Fruit fly (Drosophila melanogaster): Measurements from ENCODE around the gene Argk2.

The Argk2 gene

dm6 chr3L:9051830-9052259, 4.6 kb downstream of the Argk2 start:
- TF ChIP-seq Crg-1 (GFP tag; optimal IDR thresholded peaks at IDR 0.05) (no peak), tj (GFP tag; optimal IDR thresholded peaks at IDR 0.05) (no peak), ovo (GFP tag; optimal IDR thresholded peaks at IDR 0.05) (no peak), CG5204 (GFP tag; optimal IDR thresholded peaks at IDR 0.05) (no peak), CG12768 (GFP tag; optimal IDR thresholded peaks at IDR 0.05) (no peak), cic (GFP tag; optimal IDR thresholded peaks at IDR 0.05) (no peak), kay (GFP tag; ENCODE audit: borderline replicate concordance) (no peak), CG33017 (tag; optimal IDR thresholded peaks at IDR 0.05) (no peak), CG11617 (GFP tag; optimal IDR thresholded peaks at IDR 0.05) (no peak), CG7045 (GFP tag; optimal IDR thresholded peaks at IDR 0.05) (no peak), toe (GFP tag; optimal IDR thresholded peaks at IDR 0.05) (no peak), bab1 (GFP tag; optimal IDR thresholded peaks at IDR 0.05) (no peak)

DNA sequence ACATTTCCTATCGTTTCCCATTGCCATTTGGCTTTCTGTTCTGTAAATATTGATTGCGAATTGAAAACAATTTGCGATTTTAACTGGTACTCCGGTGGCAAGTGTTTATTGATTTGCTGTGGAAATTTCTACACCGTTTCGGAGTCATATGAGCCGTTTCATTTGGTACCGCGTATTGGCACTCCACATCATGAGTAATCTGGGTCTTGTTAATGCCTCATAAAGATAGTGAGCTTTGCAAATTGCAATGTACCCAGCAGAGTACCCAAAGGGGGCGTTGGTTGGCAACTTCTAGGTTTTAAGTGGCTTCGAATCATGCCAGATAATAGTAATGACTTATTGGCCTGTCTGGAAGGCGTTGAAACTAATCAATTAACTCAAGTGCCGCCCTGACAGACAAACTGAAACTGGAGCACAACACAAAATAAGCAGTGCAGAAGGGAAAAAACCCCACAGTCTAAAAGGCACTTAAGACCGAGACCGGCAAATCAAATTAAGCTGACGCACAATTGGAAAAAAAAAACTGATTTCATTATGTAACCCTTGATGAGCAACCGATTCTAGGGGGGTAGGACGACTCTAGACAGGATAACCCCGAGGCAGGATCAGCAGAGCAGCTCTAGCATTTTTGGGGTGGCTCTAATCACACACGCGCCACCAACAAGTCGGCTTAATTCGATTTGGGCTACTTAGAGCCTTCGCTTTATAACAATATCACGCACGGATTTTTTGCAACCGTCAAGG, 5.7 kb downstream of the Argk2 start:
- peak; percentile 67 for TF ChIP-seq kay (GFP tag; ENCODE audit: borderline replicate concordance)
- TF ChIP-seq CG1620 (GFP tag; optimal IDR thresholded peaks at IDR 0.05) = no peak
- TF ChIP-seq CG5204 (GFP tag; optimal IDR thresholded peaks at IDR 0.05) = no peak
- TF ChIP-seq cic (GFP tag; optimal IDR thresholded peaks at IDR 0.05) = peak; percentile 65
- TF ChIP-seq Hr96 (GFP tag; optimal IDR thresholded peaks at IDR 0.05) = peak; percentile 43

DNA sequence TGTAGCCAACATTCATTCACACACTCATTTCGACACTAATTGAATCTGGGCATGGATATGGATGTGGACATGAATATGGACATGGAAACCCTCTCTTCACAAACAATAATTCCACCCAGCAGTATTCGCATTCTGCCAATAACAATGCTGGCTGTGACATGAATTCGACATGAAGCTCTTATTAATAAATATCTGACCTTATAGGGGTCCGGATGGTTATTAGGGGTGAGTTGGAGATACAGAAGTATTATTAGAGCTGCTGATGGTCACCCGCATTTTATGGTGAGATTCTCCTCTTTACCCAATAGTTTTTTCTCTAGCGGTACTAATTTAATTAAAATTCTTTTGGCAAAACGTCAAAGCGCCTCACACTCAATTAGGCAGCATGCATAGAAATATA, 7.0 kb downstream of the Argk2 start:
- no peak for TF ChIP-seq tj (GFP tag; optimal IDR thresholded peaks at IDR 0.05)
- no peak for TF ChIP-seq cnc (optimal IDR thresholded peaks at IDR 0.05)
- no peak for TF ChIP-seq CG14711 (tag; optimal IDR thresholded peaks at IDR 0.05)
- TF ChIP-seq bab1 (GFP tag; optimal IDR thresholded peaks at IDR 0.05) = no peak
- TF ChIP-seq CG5204 (GFP tag; optimal IDR thresholded peaks at IDR 0.05) = no peak
- TF ChIP-seq cic (GFP tag; optimal IDR thresholded peaks at IDR 0.05) = no peak
- TF ChIP-seq ovo (GFP tag; optimal IDR thresholded peaks at IDR 0.05) = no peak
- TF ChIP-seq kay (GFP tag; ENCODE audit: borderline replicate concordance) = no peak
- no peak for TF ChIP-seq CG12768 (GFP tag; optimal IDR thresholded peaks at IDR 0.05)
- TF ChIP-seq Crg-1 (GFP tag; optimal IDR thresholded peaks at IDR 0.05) = no peak
- TF ChIP-seq CG33017 (tag; optimal IDR thresholded peaks at IDR 0.05) = no peak
- no peak for TF ChIP-seq Hr96 (GFP tag; optimal IDR thresholded peaks at IDR 0.05)
- no peak for TF ChIP-seq CG7101 (tag; optimal IDR thresholded peaks at IDR 0.05)
- no peak for TF ChIP-seq CG1620 (GFP tag; optimal IDR thresholded peaks at IDR 0.05)
- no peak for TF ChIP-seq CG11617 (GFP tag; optimal IDR thresholded peaks at IDR 0.05)
- no peak for TF ChIP-seq CG7045 (GFP tag; optimal IDR thresholded peaks at IDR 0.05)
- TF ChIP-seq pad (GFP tag; optimal IDR thresholded peaks at IDR 0.05) = no peak
- TF ChIP-seq Clk (GFP tag; optimal IDR thresholded peaks at IDR 0.05) = no peak
- TF ChIP-seq toe (GFP tag; optimal IDR thresholded peaks at IDR 0.05) = no peak

- no peak for TF ChIP-seq Clk (GFP tag; optimal IDR thresholded peaks at IDR 0.05)
- no peak for TF ChIP-seq cic (GFP tag; optimal IDR thresholded peaks at IDR 0.05)
- TF ChIP-seq Mnt (GFP tag; optimal IDR thresholded peaks at IDR 0.05) = no peak
- no peak for TF ChIP-seq CG5204 (GFP tag; optimal IDR thresholded peaks at IDR 0.05)
- TF ChIP-seq CG14711 (tag; optimal IDR thresholded peaks at IDR 0.05) = no peak
- no peak for TF ChIP-seq CG11617 (GFP tag; optimal IDR thresholded peaks at IDR 0.05)
- no peak for TF ChIP-seq Crg-1 (GFP tag; optimal IDR thresholded peaks at IDR 0.05)
- TF ChIP-seq bab1 (GFP tag; optimal IDR thresholded peaks at IDR 0.05) = no peak
- TF ChIP-seq tj (GFP tag; optimal IDR thresholded peaks at IDR 0.05) = no peak
- TF ChIP-seq CG1620 (GFP tag; optimal IDR thresholded peaks at IDR 0.05) = no peak
- TF ChIP-seq CG7045 (GFP tag; optimal IDR thresholded peaks at IDR 0.05) = no peak
- TF ChIP-seq CG12768 (GFP tag; optimal IDR thresholded peaks at IDR 0.05) = no peak
- TF ChIP-seq toe (GFP tag; optimal IDR thresholded peaks at IDR 0.05) = no peak
- no peak for TF ChIP-seq CG33017 (tag; optimal IDR thresholded peaks at IDR 0.05)
- TF ChIP-seq pad (GFP tag; optimal IDR thresholded peaks at IDR 0.05) = no peak
- no peak for TF ChIP-seq cnc (optimal IDR thresholded peaks at IDR 0.05)
- no peak for TF ChIP-seq Hr96 (GFP tag; optimal IDR thresholded peaks at IDR 0.05)
- TF ChIP-seq kay (GFP tag; ENCODE audit: borderline replicate concordance) = no peak
These were observed 7.7 kb downstream of the Argk2 start for dm6 chr3L:9054822-9055407.

DNA sequence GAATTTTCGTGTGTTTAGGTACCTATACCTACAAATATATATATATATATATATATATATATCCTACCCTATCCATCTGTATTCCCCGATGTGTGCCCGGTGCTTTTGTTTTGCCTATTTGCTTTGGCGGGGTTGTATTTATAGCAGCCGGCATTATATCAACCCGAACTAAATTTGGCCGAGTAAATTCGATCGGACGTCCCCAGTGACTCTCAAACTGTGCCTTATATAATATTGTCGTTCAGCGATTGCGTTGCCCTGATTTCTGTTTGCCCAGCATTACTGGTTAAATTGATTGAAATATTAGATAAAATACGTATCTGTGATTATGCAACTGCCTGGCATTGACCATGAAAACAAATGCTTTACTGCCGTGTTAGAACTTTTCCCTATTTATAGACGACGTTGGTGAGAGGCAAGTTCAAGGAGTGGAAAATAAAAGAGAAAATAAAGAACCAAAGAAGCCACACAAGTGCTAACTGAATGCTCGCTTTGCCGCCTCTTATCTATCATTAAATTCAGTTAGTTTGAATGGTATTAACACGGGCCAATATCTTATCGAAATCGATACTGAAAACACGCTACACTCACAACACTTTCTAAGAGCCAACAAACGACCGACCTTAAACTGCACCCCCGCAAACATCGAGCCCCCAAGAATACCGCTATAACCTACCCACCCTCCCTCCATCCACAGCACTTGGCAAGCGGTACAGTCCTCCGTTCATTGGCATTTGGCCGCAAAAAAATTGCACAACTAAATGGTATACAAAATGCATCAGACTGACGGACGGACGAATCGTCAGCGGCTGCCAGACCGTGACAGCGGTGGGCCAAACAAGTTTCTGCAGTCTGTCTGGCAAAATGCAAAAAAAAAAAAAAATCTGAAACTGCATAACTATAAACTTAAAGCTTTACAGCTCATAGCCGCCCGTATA, 8.9 kb downstream of the Argk2 start:
- TF ChIP-seq cnc (optimal IDR thresholded peaks at IDR 0.05) = no peak
- peak; percentile 42 for TF ChIP-seq kay (GFP tag; ENCODE audit: borderline replicate concordance)
- TF ChIP-seq pad (GFP tag; optimal IDR thresholded peaks at IDR 0.05) = no peak
- TF ChIP-seq CG14711 (tag; optimal IDR thresholded peaks at IDR 0.05) = peak; percentile 28
- TF ChIP-seq ovo (GFP tag; optimal IDR thresholded peaks at IDR 0.05) = peak; percentile 94
- peak; percentile 60 for TF ChIP-seq Mnt (GFP tag; optimal IDR thresholded peaks at IDR 0.05)
- no peak for TF ChIP-seq Hr96 (GFP tag; optimal IDR thresholded peaks at IDR 0.05)
- TF ChIP-seq CG1620 (GFP tag; optimal IDR thresholded peaks at IDR 0.05) = no peak
- no peak for TF ChIP-seq toe (GFP tag; optimal IDR thresholded peaks at IDR 0.05)
- peak; percentile 44 for TF ChIP-seq tj (GFP tag; optimal IDR thresholded peaks at IDR 0.05)
- peak; percentile 11 for TF ChIP-seq CG12768 (GFP tag; optimal IDR thresholded peaks at IDR 0.05)
- no peak for TF ChIP-seq bab1 (GFP tag; optimal IDR thresholded peaks at IDR 0.05)
- TF ChIP-seq CG11617 (GFP tag; optimal IDR thresholded peaks at IDR 0.05) = peak; percentile 51
- TF ChIP-seq CG5204 (GFP tag; optimal IDR thresholded peaks at IDR 0.05) = no peak
- TF ChIP-seq CG7101 (tag; optimal IDR thresholded peaks at IDR 0.05) = peak; percentile 14
- no peak for TF ChIP-seq Clk (GFP tag; optimal IDR thresholded peaks at IDR 0.05)
- TF ChIP-seq CG7045 (GFP tag; optimal IDR thresholded peaks at IDR 0.05) = no peak
- TF ChIP-seq CG33017 (tag; optimal IDR thresholded peaks at IDR 0.05) = no peak
- peak; percentile 11 for TF ChIP-seq Crg-1 (GFP tag; optimal IDR thresholded peaks at IDR 0.05)
- peak; percentile 75 for TF ChIP-seq cic (GFP tag; optimal IDR thresholded peaks at IDR 0.05)

Measured in whole organism, adult.